Worm (Caenorhabditis elegans): Measurements from ENCODE around the gene cblc-1.
"Not testable (repeated sequence)": the region's sequence is repeated elsewhere in the genome, so short reads cannot be mapped to it uniquely, and the experiment has no call there.

cblc-1 gene

DNA sequence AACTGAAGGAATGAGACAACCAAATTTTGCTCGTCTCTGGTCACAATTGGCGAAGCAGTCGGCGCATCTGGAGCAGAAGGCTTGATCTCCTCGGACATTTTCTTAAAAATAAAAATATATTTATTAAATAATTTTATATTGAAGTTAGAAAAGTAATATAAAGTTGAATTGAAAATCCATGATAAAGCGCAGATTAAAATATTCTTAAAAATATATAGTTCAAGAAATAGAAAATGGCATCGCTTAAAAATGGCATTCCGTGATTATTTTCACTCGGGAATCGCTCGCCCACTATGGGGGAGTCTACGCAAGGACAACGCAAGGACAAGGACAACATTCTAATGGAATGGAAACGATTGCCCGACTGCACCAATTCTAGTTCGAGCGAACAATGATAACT, 37.3 kb downstream of the cblc-1 start, which contains the start of gene sgt-1:
sgt-1 (minus strand) TSS at position 101 of the 400 bp plus-strand sequence.
- TF ChIP-seq zip-8 (tag; optimal IDR thresholded peaks at IDR 0.05); elt-3 (tag; optimal IDR thresholded peaks at IDR 0.05); bed-3 (GFP tag; optimal IDR thresholded peaks at IDR 0.05): not testable (repeated sequence)

DNA sequence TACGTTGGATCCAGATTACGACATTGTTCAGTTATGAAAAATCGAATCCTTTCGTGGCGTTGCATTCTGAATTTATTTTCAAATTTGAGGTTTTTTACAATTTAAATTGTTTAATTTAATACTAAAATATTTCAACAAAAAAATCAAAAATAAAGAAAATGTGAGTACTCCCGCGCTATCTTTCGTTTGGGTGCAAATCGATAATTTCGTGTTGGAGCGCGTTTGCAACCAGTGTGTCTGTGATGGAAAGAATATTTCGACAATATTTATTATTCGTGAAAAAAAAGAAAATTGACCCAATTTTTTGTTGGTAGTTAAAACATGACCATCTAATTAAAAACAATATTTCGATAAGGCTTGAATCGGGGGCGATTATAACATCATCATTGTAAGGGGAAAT, 38.9 kb downstream of the cblc-1 start, which contains the start of gene R05F9.9:
R05F9.9 (minus strand) TSS at position 66 of the 400 bp plus-strand sequence.
- TF ChIP-seq lsy-2 (tag; optimal IDR thresholded peaks at IDR 0.05) (peak; percentile 37), elt-1 (tag; optimal IDR thresholded peaks at IDR 0.05; ENCODE audit: borderline replicate concordance, insufficient read depth) (no peak), mep-1 (tag; optimal IDR thresholded peaks at IDR 0.05) (peak; percentile 46), cnd-1 (tag; optimal IDR thresholded peaks at IDR 0.05) (no peak), bed-3 (GFP tag; optimal IDR thresholded peaks at IDR 0.05) (no peak), mab-5 (tag; optimal IDR thresholded peaks at IDR 0.05) (no peak), ceh-39 (tag; optimal IDR thresholded peaks at IDR 0.05) (peak; percentile 75), lin-13 (tag; optimal IDR thresholded peaks at IDR 0.05) (no peak), ceh-43 (GFP tag; optimal IDR thresholded peaks at IDR 0.05) (no peak), nhr-76 (tag; optimal IDR thresholded peaks at IDR 0.05) (no peak), hlh-1 (tag; optimal IDR thresholded peaks at IDR 0.05) (no peak), unc-62 (GFP tag; optimal IDR thresholded peaks at IDR 0.05) (no peak), tbx-8 (GFP tag; optimal IDR thresholded peaks at IDR 0.05) (no peak), nhr-2 (tag; optimal IDR thresholded peaks at IDR 0.05) (no peak), nhr-237 (tag; optimal IDR thresholded peaks at IDR 0.05) (no peak), lin-32 (GFP tag; optimal IDR thresholded peaks at IDR 0.05) (no peak), mls-2 (tag; optimal IDR thresholded peaks at IDR 0.05) (no peak), sem-2 (GFP tag; optimal IDR thresholded peaks at IDR 0.05) (no peak), ztf-11 (tag; optimal IDR thresholded peaks at IDR 0.05) (no peak), unc-120 (tag; optimal IDR thresholded peaks at IDR 0.05; ENCODE audit: poor library complexity, severe bottlenecking) (no peak), ces-1 (GFP tag; optimal IDR thresholded peaks at IDR 0.05) (peak; percentile 29), ceh-83 (GFP tag; optimal IDR thresholded peaks at IDR 0.05) (no peak), drap-1 (GFP tag; optimal IDR thresholded peaks at IDR 0.05) (no peak), ham-2 (GFP tag; optimal IDR thresholded peaks at IDR 0.05) (no peak), zip-8 (tag; optimal IDR thresholded peaks at IDR 0.05) (no peak), blmp-1 (tag; optimal IDR thresholded peaks at IDR 0.05) (no peak), flh-1 (GFP tag; optimal IDR thresholded peaks at IDR 0.05) (no peak)

DNA sequence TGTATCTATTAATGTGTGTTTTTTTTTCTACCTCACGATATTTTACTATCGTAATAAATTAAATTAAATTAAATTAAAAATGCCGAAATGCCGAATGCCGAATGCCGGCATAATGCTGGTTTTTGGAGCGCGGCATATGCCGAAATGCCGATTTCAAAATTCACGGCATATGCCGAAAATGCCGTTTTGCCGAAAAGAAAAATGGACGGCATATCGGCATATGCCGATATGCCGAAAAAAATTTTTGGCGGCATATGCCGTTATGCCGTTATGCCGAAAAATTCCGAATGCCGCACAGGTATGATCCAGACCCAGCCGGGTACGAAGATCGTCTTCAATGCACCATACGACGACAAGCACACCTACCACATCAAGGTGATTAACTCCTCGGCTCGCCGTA, 42.4 kb downstream of the cblc-1 start, which contains the start of gene msp-32:
msp-32 (plus strand) TSS at position 301 of the 400 bp plus-strand sequence.
- not testable (repeated sequence) for TF ChIP-seq unc-120 (tag; optimal IDR thresholded peaks at IDR 0.05; ENCODE audit: poor library complexity, severe bottlenecking); elt-1 (tag; optimal IDR thresholded peaks at IDR 0.05; ENCODE audit: borderline replicate concordance, insufficient read depth); nhr-12 (tag; optimal IDR thresholded peaks at IDR 0.05)

DNA sequence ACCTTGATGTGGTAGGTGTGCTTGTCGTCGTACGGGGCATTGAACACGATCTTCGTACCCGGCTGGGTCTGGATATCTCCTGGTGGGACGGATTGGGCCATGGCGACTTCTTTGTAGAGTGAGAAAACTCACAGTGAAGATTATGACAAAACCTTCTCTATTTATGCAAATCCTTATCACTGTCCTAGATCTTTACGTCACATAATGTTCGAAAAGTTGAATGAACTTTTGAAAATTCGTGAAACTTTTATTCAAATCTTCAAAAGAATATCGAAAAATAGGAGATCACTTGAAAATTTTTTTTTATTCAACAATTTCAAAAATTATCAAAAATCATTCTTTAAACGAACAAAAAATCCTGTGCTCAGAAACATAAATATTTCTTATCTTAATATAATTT, 48.4 kb downstream of the cblc-1 start, which contains the start of gene msp-33:
msp-33 (minus strand) TSS at position 101 of the 400 bp plus-strand sequence.
- TF ChIP-seq bed-3 (GFP tag; optimal IDR thresholded peaks at IDR 0.05) (no peak), elt-3 (tag; optimal IDR thresholded peaks at IDR 0.05) (no peak), lin-32 (GFP tag; optimal IDR thresholded peaks at IDR 0.05) (no peak), ham-2 (GFP tag; optimal IDR thresholded peaks at IDR 0.05) (no peak), nhr-237 (tag; optimal IDR thresholded peaks at IDR 0.05) (no peak), mls-2 (tag; optimal IDR thresholded peaks at IDR 0.05) (no peak), ces-1 (GFP tag; optimal IDR thresholded peaks at IDR 0.05) (no peak), elt-1 (tag; optimal IDR thresholded peaks at IDR 0.05; ENCODE audit: borderline replicate concordance, insufficient read depth) (no peak), zip-8 (tag; optimal IDR thresholded peaks at IDR 0.05) (no peak), drap-1 (GFP tag; optimal IDR thresholded peaks at IDR 0.05) (no peak), unc-120 (tag; optimal IDR thresholded peaks at IDR 0.05; ENCODE audit: poor library complexity, severe bottlenecking) (no peak), nhr-2 (tag; optimal IDR thresholded peaks at IDR 0.05) (no peak), mep-1 (tag; optimal IDR thresholded peaks at IDR 0.05) (no peak)

DNA sequence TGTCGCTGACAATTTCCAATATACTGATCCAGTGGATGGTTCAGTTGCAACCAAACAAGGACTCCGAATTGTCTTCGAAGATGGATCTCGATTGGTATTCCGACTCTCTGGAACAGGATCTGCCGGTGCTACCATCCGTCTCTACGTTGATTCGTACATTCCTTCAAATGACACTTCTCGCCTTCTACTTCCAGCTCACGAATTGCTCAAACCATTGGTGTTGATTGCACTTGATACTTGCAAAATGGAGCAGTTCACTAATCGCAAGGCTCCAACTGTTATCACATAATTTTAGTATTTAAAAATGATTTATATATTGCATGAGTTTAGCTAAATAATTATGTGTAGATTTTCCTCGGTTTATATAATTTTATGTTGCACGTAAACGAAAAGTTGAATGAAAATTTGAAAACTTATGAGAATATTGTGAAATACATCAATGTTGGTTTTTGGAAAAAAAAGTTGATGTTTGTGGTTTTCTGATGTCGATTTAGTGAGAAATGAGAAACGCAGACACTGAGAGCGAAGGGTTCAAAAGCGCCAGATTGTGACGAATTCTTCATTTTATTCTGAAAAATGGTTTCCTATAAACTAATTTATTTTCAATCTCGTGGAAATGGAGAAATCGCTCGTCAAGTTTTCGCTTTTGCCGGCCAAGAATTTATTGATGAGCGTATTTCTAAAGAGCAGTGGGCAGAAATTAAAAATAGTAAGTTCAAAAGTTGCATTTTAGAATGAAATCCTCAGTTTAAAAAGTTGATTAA, 49.8 kb downstream of the cblc-1 start, which contains the start of gene gst-9:
gst-9 (plus strand) TSS at position 574 of the 764 bp plus-strand sequence.
- TF ChIP-seq pha-4 (tag; optimal IDR thresholded peaks at IDR 0.05): no peak
- TF ChIP-seq unc-39 (tag; optimal IDR thresholded peaks at IDR 0.05): no peak
- TF ChIP-seq M03D4.4 (tag; optimal IDR thresholded peaks at IDR 0.05): no peak
- TF ChIP-seq mep-1 (tag; optimal IDR thresholded peaks at IDR 0.05): no peak
- TF ChIP-seq ham-2 (GFP tag; optimal IDR thresholded peaks at IDR 0.05): no peak
- TF ChIP-seq sem-2 (GFP tag; optimal IDR thresholded peaks at IDR 0.05): no peak
